Fruit fly (Drosophila melanogaster) whole organism, embryonic: Measurements from ENCODE around the gene Dpy-30L1.

Source experiments
- ATbp ChIP-seq: fragments of 200-800 bp; sonication (Bioruptor generic); optimal IDR thresholded peaks from 2 replicates; lab custom pipeline; 2017; ENCODE audit warnings: missing biosample characterization, mild to moderate bottlenecking, missing genetic modification characterization, missing genetic modification reagents
- B-H2 ChIP-seq: fragments of 200-800 bp; sonication (Bioruptor generic); optimal IDR thresholded peaks from 2 replicates; lab custom pipeline; 2018; ENCODE audit warnings: missing biosample characterization, mild to moderate bottlenecking, missing genetic modification characterization
- Bgb ChIP-seq: fragments of 200-800 bp; sonication (Bioruptor generic); IDR thresholded peaks from 2 replicates; pipeline ENCODE4 v1.3.6; 2022; ENCODE audit warnings: missing biosample characterization, missing genetic modification characterization; ENCODE audit not compliant: partially characterized antibody
- CG10321 ChIP-seq: fragments of 200-800 bp; sonication (Bioruptor generic); IDR thresholded peaks from 2 replicates; pipeline ENCODE4 v1.3.6; 2022; ENCODE audit warnings: missing biosample characterization, missing genetic modification characterization
- CG11723 ChIP-seq: fragments of 200-800 bp; sonication (Bioruptor generic); optimal IDR thresholded peaks from 2 replicates; lab custom pipeline; 2017; ENCODE audit warnings: missing biosample characterization, mild to moderate bottlenecking, missing genetic modification characterization
- CG12942 ChIP-seq: fragments of 200-800 bp; sonication (Bioruptor generic); optimal IDR thresholded peaks from 3 replicates; lab custom pipeline; 2016; ENCODE audit warnings: missing biosample characterization, missing genetic modification characterization
- CG16779 ChIP-seq: fragments of 200-800 bp; sonication (Bioruptor generic); IDR thresholded peaks from 2 replicates; pipeline ENCODE4 v1.3.6; 2022; ENCODE audit warnings: missing biosample characterization, missing genetic modification characterization
- CG17328 ChIP-seq: fragments of 200-800 bp; sonication (Bioruptor generic); IDR thresholded peaks from 2 replicates; pipeline ENCODE4 v1.3.6; 2022; ENCODE audit warnings: missing biosample characterization, missing genetic modification characterization
- CG17829 ChIP-seq: fragments of 200-800 bp; optimal IDR thresholded peaks from 2 replicates; lab custom pipeline; 2019; ENCODE audit warnings: missing biosample characterization, mild to moderate bottlenecking, missing genetic modification characterization, moderate library complexity
- CG17912 ChIP-seq: fragments of 200-800 bp; sonication (Bioruptor generic); optimal IDR thresholded peaks from 2 replicates; lab custom pipeline; 2018; ENCODE audit warnings: missing biosample characterization, mild to moderate bottlenecking, missing genetic modification characterization
- CG2678 ChIP-seq: fragments of 200-800 bp; sonication (Bioruptor generic); optimal IDR thresholded peaks from 3 replicates; lab custom pipeline; 2019; ENCODE audit warnings: missing biosample characterization, mild to moderate bottlenecking, missing genetic modification characterization, moderate library complexity
- CG2712 ChIP-seq: fragments of 200-800 bp; optimal IDR thresholded peaks from 3 replicates; lab custom pipeline; 2019; ENCODE audit warnings: missing biosample characterization, mild to moderate bottlenecking, missing genetic modification characterization, moderate library complexity
- CG4424 ChIP-seq: fragments of 200-800 bp; sonication (Bioruptor generic); optimal IDR thresholded peaks from 3 replicates; lab custom pipeline; 2016; ENCODE audit warnings: missing biosample characterization, missing genetic modification characterization
- CG5953 ChIP-seq: fragments of 200-800 bp; sonication (Bioruptor generic); IDR thresholded peaks from 2 replicates; pipeline ENCODE4 v1.3.6; 2022; ENCODE audit warnings: missing biosample characterization, missing genetic modification characterization
- CG6791 ChIP-seq: fragments of 200-800 bp; sonication (Bioruptor generic); IDR thresholded peaks from 3 replicates; pipeline ENCODE4 v1.3.6; 2022; ENCODE audit warnings: missing biosample characterization, missing genetic modification characterization; ENCODE audit not compliant: partially characterized antibody
- CG7372 ChIP-seq: fragments of 200-800 bp; sonication (Bioruptor generic); IDR thresholded peaks from 2 replicates; pipeline ENCODE4 v1.3.6; 2022; ENCODE audit warnings: missing biosample characterization, missing genetic modification characterization
- CG7987 ChIP-seq: fragments of 200-800 bp; sonication (Bioruptor generic); optimal IDR thresholded peaks from 2 replicates; lab custom pipeline; 2018; ENCODE audit warnings: missing biosample characterization, mild to moderate bottlenecking, missing genetic modification characterization, moderate library complexity
- CG8765 ChIP-seq: fragments of 200-800 bp; sonication (Bioruptor generic); IDR thresholded peaks from 2 replicates; pipeline ENCODE4 v1.3.6; 2022; ENCODE audit warnings: missing biosample characterization, missing genetic modification characterization
- CG8924 ChIP-seq: fragments of 200-800 bp; optimal IDR thresholded peaks from 3 replicates; lab custom pipeline; 2019; ENCODE audit warnings: missing biosample characterization, mild to moderate bottlenecking, missing genetic modification characterization, moderate library complexity
- CG9932 ChIP-seq: fragments of 200-800 bp; sonication (Bioruptor generic); IDR thresholded peaks from 2 replicates; pipeline ENCODE4 v1.3.6; 2022; ENCODE audit warnings: missing biosample characterization, missing genetic modification characterization
- Dip3 ChIP-seq: fragments of 200-800 bp; sonication (Bioruptor generic); optimal IDR thresholded peaks from 3 replicates; lab custom pipeline; 2016; ENCODE audit warnings: missing biosample characterization, missing genetic modification characterization
- Doc2 ChIP-seq: fragments of 200-800 bp; sonication (Bioruptor generic); IDR thresholded peaks from 2 replicates; pipeline ENCODE4 v1.3.6; 2022; ENCODE audit warnings: missing biosample characterization, missing genetic modification characterization
- Ets97D ChIP-seq: fragments of 200-800 bp; sonication (Bioruptor generic); optimal IDR thresholded peaks from 3 replicates; lab custom pipeline; 2016; ENCODE audit warnings: missing biosample characterization, missing genetic modification characterization
- H2.0 ChIP-seq: fragments of 200-800 bp; sonication (Bioruptor generic); IDR thresholded peaks from 2 replicates; pipeline ENCODE4 v1.3.6; 2022; ENCODE audit warnings: missing biosample characterization, missing genetic modification characterization
- HmgD ChIP-seq: fragments of 200-800 bp; sonication (Bioruptor generic); optimal IDR thresholded peaks from 3 replicates; lab custom pipeline; 2016; ENCODE audit warnings: missing biosample characterization, missing genetic modification characterization
- Hmx ChIP-seq: fragments of 200-800 bp; sonication (Bioruptor generic); optimal IDR thresholded peaks from 2 replicates; lab custom pipeline; 2016; ENCODE audit warnings: missing biosample characterization, missing genetic modification characterization
- Hr39 ChIP-seq: fragments of >200 bp; optimal IDR thresholded peaks from 2 replicates; lab custom pipeline; 2017
- Hr51 ChIP-seq, 2 experiments: fragments of 200-800 bp; sonication (Bioruptor generic); optimal IDR thresholded peaks; 2 replicates in 1 of 2; 3 replicates in 1 of 2; lab custom pipeline; 2016 to 2018; ENCODE audit warnings: missing biosample characterization in 2 of 2, missing genetic modification characterization in 2 of 2, mild to moderate bottlenecking in 1 of 2, moderate library complexity in 1 of 2
- Jarid2 ChIP-seq: fragments of 200-800 bp; sonication (Bioruptor generic); optimal IDR thresholded peaks from 3 replicates; lab custom pipeline; 2017; ENCODE audit warnings: mild to moderate bottlenecking, missing biosample characterization, missing genetic modification reagents, missing genetic modification characterization
- Lhr ChIP-seq: fragments of 200-800 bp; sonication (Bioruptor generic); optimal IDR thresholded peaks from 3 replicates; lab custom pipeline; 2017; ENCODE audit warnings: mild to moderate bottlenecking, missing biosample characterization, missing genetic modification reagents, missing genetic modification characterization
- Opbp ChIP-seq: fragments of 200-800 bp; sonication (Bioruptor generic); IDR thresholded peaks from 3 replicates; pipeline ENCODE4 v1.3.6; 2022; ENCODE audit warnings: missing biosample characterization, missing genetic modification characterization; ENCODE audit not compliant: partially characterized antibody
- Optix ChIP-seq: fragments of 200-800 bp; sonication (Bioruptor generic); IDR thresholded peaks from 3 replicates; pipeline ENCODE4 v1.3.6; 2022; ENCODE audit warnings: missing biosample characterization, missing genetic modification characterization
- Tbp ChIP-seq: fragments of >200 bp; optimal IDR thresholded peaks from 2 replicates; lab custom pipeline; 2018; ENCODE audit warnings: missing biosample characterization, missing genetic modification characterization
- Xrp1 ChIP-seq: fragments of 200-800 bp; sonication (Bioruptor generic); IDR thresholded peaks from 2 replicates; pipeline ENCODE4 v1.3.6; 2022; ENCODE audit warnings: missing biosample characterization, missing genetic modification characterization
- ap ChIP-seq: fragments of 200-800 bp; sonication (Bioruptor generic); IDR thresholded peaks from 2 replicates; pipeline ENCODE4 v1.3.6; 2022; ENCODE audit warnings: missing biosample characterization, missing genetic modification characterization
- cad ChIP-seq: fragments of >200 bp; optimal IDR thresholded peaks from 2 replicates; lab custom pipeline; 2017; ENCODE audit warnings: missing biosample characterization, missing genetic modification characterization
- dysf ChIP-seq: fragments of 200-800 bp; sonication (Bioruptor generic); IDR thresholded peaks from 3 replicates; pipeline ENCODE4 v1.3.6; 2022; ENCODE audit warnings: missing biosample characterization, missing genetic modification characterization
- eyg ChIP-seq: fragments of 200-800 bp; sonication (Bioruptor generic); optimal IDR thresholded peaks from 3 replicates; lab custom pipeline; 2016; ENCODE audit warnings: missing biosample characterization, missing genetic modification characterization
- grn ChIP-seq: fragments of 200-800 bp; sonication (Bioruptor generic); optimal IDR thresholded peaks from 3 replicates; lab custom pipeline; 2017; ENCODE audit warnings: missing biosample characterization, missing genetic modification characterization
- gsb ChIP-seq: fragments of 200-800 bp; sonication (Bioruptor generic); IDR thresholded peaks from 2 replicates; pipeline ENCODE4 v1.3.6; 2022; ENCODE audit warnings: missing biosample characterization, missing genetic modification characterization
- h ChIP-seq: fragments of >200 bp; optimal IDR thresholded peaks from 2 replicates; lab custom pipeline; 2017
- klu ChIP-seq: fragments of 200-800 bp; sonication (Bioruptor generic); IDR thresholded peaks from 2 replicates; pipeline ENCODE4 v1.3.6; 2022; ENCODE audit warnings: missing biosample characterization, missing genetic modification characterization
- maf-S ChIP-seq: fragments of 200-800 bp; sonication (Bioruptor generic); optimal IDR thresholded peaks from 2 replicates; lab custom pipeline; 2016; ENCODE audit warnings: missing biosample characterization, missing genetic modification characterization
- nau ChIP-seq: fragments of 200-800 bp; sonication (Bioruptor generic); optimal IDR thresholded peaks from 3 replicates; lab custom pipeline; 2017; ENCODE audit warnings: missing biosample characterization, mild to moderate bottlenecking, missing genetic modification characterization, missing genetic modification reagents
- nerfin-2 ChIP-seq: fragments of 200-800 bp; sonication (Bioruptor generic); IDR thresholded peaks from 2 replicates; pipeline ENCODE4 v1.3.6; 2022; ENCODE audit warnings: missing biosample characterization, missing genetic modification characterization; ENCODE audit not compliant: partially characterized antibody
- p53 ChIP-seq: fragments of 200-800 bp; sonication (Bioruptor generic); optimal IDR thresholded peaks from 2 replicates; lab custom pipeline; 2016; ENCODE audit warnings: missing biosample characterization, missing genetic modification characterization
- pb ChIP-seq: fragments of 200-800 bp; sonication (Bioruptor generic); optimal IDR thresholded peaks from 3 replicates; lab custom pipeline; 2016; ENCODE audit warnings: missing biosample characterization, missing genetic modification characterization
- tx ChIP-seq: fragments of 200-800 bp; sonication (Bioruptor generic); optimal IDR thresholded peaks from 2 replicates; lab custom pipeline; 2016; ENCODE audit warnings: missing biosample characterization, missing genetic modification characterization
- vnd ChIP-seq: fragments of 200-800 bp; sonication (Bioruptor generic); IDR thresholded peaks from 3 replicates; pipeline ENCODE4 v1.3.6; 2022; ENCODE audit warnings: missing biosample characterization, missing genetic modification characterization; ENCODE audit not compliant: partially characterized antibody
- zfh2 ChIP-seq: fragments of 200-800 bp; sonication (Bioruptor generic); optimal IDR thresholded peaks from 2 replicates; lab custom pipeline; 2016; ENCODE audit warnings: missing biosample characterization, missing genetic modification characterization

Dpy-30L1 gene

DNA sequence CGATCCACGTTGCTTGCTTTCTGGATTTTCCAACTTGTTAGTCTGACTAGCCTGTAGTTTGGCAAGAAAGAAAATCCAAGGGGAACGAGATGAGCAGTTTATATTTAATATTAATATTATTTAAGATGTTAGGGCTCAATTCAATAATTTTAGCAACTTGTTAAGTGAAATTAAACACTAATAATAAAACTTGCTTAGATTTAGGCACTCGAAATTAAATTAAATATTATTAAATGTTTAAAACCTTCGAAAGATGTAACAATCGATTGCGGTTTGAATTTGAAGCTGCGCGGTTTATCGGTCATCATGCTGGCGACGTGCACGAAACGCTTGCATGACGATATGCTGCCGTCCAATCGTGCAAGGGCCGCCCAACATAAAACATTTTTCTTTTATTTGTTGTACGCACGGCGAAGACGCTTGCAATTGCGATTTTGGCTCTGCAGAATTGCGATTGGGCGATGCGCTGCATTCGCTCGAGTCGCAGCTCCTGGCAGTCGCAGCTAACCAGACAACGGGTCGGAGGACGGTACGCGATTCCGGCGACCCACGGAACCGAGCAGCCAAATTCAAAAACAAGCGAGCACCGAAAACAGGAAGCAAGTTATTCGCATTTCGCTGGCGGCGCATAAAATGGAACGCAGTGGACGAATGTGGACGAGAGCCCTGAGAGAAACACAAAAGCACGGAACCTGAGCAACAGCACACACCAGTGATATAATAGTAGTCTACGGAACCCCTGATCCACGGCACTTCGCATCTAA is 4.7 kb downstream of the Dpy-30L1 start, which contains the start of the genes Vha16-5 and CG12299 (continued):
- peak; percentile 80 for TF ChIP-seq vnd (GFP tag; lab: Robert Waterston, UW)
- TF ChIP-seq Doc2 (GFP tag; lab: Robert Waterston, UW) = peak; percentile 72; the same call in 1 of the 2 replicates
- TF ChIP-seq CG17829 (tag; lab: Kevin White, UChicago) = peak; percentile 84
- no peak for TF ChIP-seq CG17912 (GFP tag; lab: Kevin White, UChicago)
- TF ChIP-seq Bgb = peak; percentile 93
- peak; percentile 69 for TF ChIP-seq pb
- peak in 1 of 2 experiments; percentile 90 for TF ChIP-seq Hr51 (GFP tag; optimal IDR thresholded peaks at IDR 0.05; lab: Kevin White, UChicago)
- peak; percentile 44; the same call in 1 of the 2 replicates for TF ChIP-seq CG10321 (GFP tag; lab: Robert Waterston, UW)
- TF ChIP-seq Jarid2 (GFP tag; lab: Kevin White, UChicago) = no peak
- peak; percentile 78 for TF ChIP-seq CG7987 (GFP tag; lab: Kevin White, UChicago)
- TF ChIP-seq ATbp (GFP tag; lab: Kevin White, UChicago) = no peak
- TF ChIP-seq klu (GFP tag; lab: Robert Waterston, UW) = peak; percentile 54; the same call in 1 of the 2 replicates
- peak; percentile 86 for TF ChIP-seq CG12942 (GFP tag; lab: Kevin White, UChicago)
- peak; percentile 95 for TF ChIP-seq CG9932 (GFP tag; lab: Robert Waterston, UW)
- TF ChIP-seq B-H2 (GFP tag; lab: Kevin White, UChicago) = no peak
- no peak for TF ChIP-seq grn
- TF ChIP-seq CG17328 = peak; percentile 93
- TF ChIP-seq CG8924 = peak; percentile 82
- TF ChIP-seq HmgD = peak; percentile 91
- peak; percentile 94 for TF ChIP-seq Opbp (GFP tag; lab: Robert Waterston, UW)
- peak; percentile 74 for TF ChIP-seq CG7372 (GFP tag; lab: Robert Waterston, UW)
- peak; percentile 81 for TF ChIP-seq maf-S (GFP tag; lab: Kevin White, UChicago)
- TF ChIP-seq CG2678 = no peak
- TF ChIP-seq CG6791 (GFP tag; lab: Robert Waterston, UW) = peak; percentile 90
- peak; percentile 77 for TF ChIP-seq ap
- TF ChIP-seq H2.0 = peak; percentile 95
- no peak for TF ChIP-seq nau (GFP tag; lab: Kevin White, UChicago)
- peak; percentile 65 for TF ChIP-seq CG11723 (GFP tag; lab: Kevin White, UChicago)
- TF ChIP-seq CG5953 (GFP tag; lab: Robert Waterston, UW) = peak; percentile 86
- peak; percentile 91 for TF ChIP-seq dysf (GFP tag; lab: Robert Waterston, UW)
- peak; percentile 95 for TF ChIP-seq Xrp1 (GFP tag; lab: Robert Waterston, UW)
- TF ChIP-seq CG4424 (GFP tag; lab: Kevin White, UChicago) = peak; percentile 87
- TF ChIP-seq Hr39 (lab: Kevin White, UChicago) = no peak
- TF ChIP-seq tx (GFP tag; lab: Kevin White, UChicago) = peak; percentile 84
- TF ChIP-seq Hmx (GFP tag; lab: Kevin White, UChicago) = no peak
- TF ChIP-seq eyg = peak; percentile 74
- TF ChIP-seq Lhr (GFP tag; lab: Kevin White, UChicago) = peak; percentile 2
- TF ChIP-seq cad (GFP tag; lab: Kevin White, UChicago) = no peak
- peak; percentile 85 for TF ChIP-seq nerfin-2
- peak; percentile 81 for TF ChIP-seq CG2712 (tag; lab: Kevin White, UChicago)
- TF ChIP-seq zfh2 (GFP tag; lab: Kevin White, UChicago) = peak; percentile 89
- peak; percentile 87 for TF ChIP-seq Ets97D
- no peak for TF ChIP-seq h (lab: Kevin White, UChicago)
- TF ChIP-seq CG16779 (GFP tag; lab: Robert Waterston, UW) = peak; percentile 86
- TF ChIP-seq Optix = peak; percentile 92
- peak; percentile 88; the same call in 1 of the 2 replicates for TF ChIP-seq CG8765
- peak; percentile 68 for TF ChIP-seq p53 (GFP tag; lab: Kevin White, UChicago)
- TF ChIP-seq gsb (GFP tag; lab: Robert Waterston, UW) = peak; percentile 73
- TF ChIP-seq Tbp (GFP tag; lab: Kevin White, UChicago) = no peak
- TF ChIP-seq Dip3 (GFP tag; lab: Kevin White, UChicago) = peak; percentile 83
